Worm (Caenorhabditis elegans) whole organism, L4 larva: ENCODE data around the gene nlp-81.
A peak's percentile ranks its signal among the peaks of the same experiment; 100 is the strongest.

Experiments used
- F10B5.3 ChIP-seq: sonication (generic microtip); optimal IDR thresholded peaks from 2 replicates; lab custom pipeline; 2016; ENCODE audit warnings: mild to moderate bottlenecking, missing genetic modification characterization, missing compliant biosample characterization
- F26F4.8 ChIP-seq: fragments of 200-800 bp; sonication (Bioruptor generic); conservative IDR thresholded peaks from 2 replicates; pipeline ENCODE4 v1.3.6; 2022; ENCODE audit warnings: missing genetic modification characterization, missing compliant biosample characterization
- F37D6.2 ChIP-seq: sonication (generic microtip); optimal IDR thresholded peaks from 2 replicates; lab custom pipeline; 2016; ENCODE audit warnings: mild to moderate bottlenecking, missing genetic modification characterization, missing compliant biosample characterization
- F44E2.7 ChIP-seq: fragments of 200-800 bp; sonication (Bioruptor generic); IDR thresholded peaks from 2 replicates; pipeline ENCODE4 v2.1.2; 2022; ENCODE audit warnings: missing genetic modification characterization, missing compliant biosample characterization
- R02D3.7 ChIP-seq: fragments of 150-350 bp; sonication (generic microtip); optimal IDR thresholded peaks from 3 replicates; lab custom pipeline; 2014; ENCODE audit warnings: missing biosample characterization, missing genetic modification characterization
- T20F7.1 ChIP-seq: fragments of 200-800 bp; sonication (Bioruptor generic); optimal IDR thresholded peaks from 2 replicates; lab custom pipeline; 2018; ENCODE audit warnings: mild to moderate bottlenecking, missing genetic modification characterization, missing compliant biosample characterization
- T26A8.4 ChIP-seq: fragments of 200-800 bp; sonication (Bioruptor generic); IDR thresholded peaks from 2 replicates; pipeline ENCODE4 v1.3.6; 2022; ENCODE audit warnings: missing genetic modification characterization, missing compliant biosample characterization
- Y75B8A.6 ChIP-seq: fragments of 200-800 bp; sonication (Bioruptor generic); IDR thresholded peaks from 2 replicates; pipeline ENCODE4 v1.3.6; 2022; ENCODE audit warnings: missing genetic modification reagents, missing genetic modification characterization, missing compliant biosample characterization
- ama-1 ChIP-seq: fragments of 150-350 bp; optimal IDR thresholded peaks from 2 replicates; lab custom pipeline; 2014; ENCODE audit warnings: inconsistent platforms, mixed read lengths
- arid-1 ChIP-seq: fragments of 200-800 bp; sonication (Bioruptor generic); conservative IDR thresholded peaks from 2 replicates; pipeline ENCODE4 v1.3.6; 2022; ENCODE audit warnings: missing genetic modification reagents, missing genetic modification characterization, missing compliant biosample characterization
- ceh-28 ChIP-seq: fragments of 150-350 bp; optimal IDR thresholded peaks from 2 replicates; lab custom pipeline; 2014; ENCODE audit warnings: missing biosample characterization, missing genetic modification reagents, missing genetic modification characterization
- ceh-32 ChIP-seq: sonication (generic microtip); optimal IDR thresholded peaks from 2 replicates; lab custom pipeline; 2016; ENCODE audit warnings: mild to moderate bottlenecking, missing genetic modification characterization, missing compliant biosample characterization; ENCODE audit not compliant: poor library complexity
- ceh-44 ChIP-seq: fragments of 200-800 bp; sonication (Bioruptor generic); IDR thresholded peaks from 2 replicates; pipeline ENCODE4 v1.3.6; 2022; ENCODE audit warnings: missing genetic modification reagents, missing genetic modification characterization, missing compliant biosample characterization
- ceh-82 ChIP-seq: sonication (generic microtip); optimal IDR thresholded peaks from 2 replicates; lab custom pipeline; 2017; ENCODE audit warnings: missing biosample characterization, missing genetic modification characterization
- cey-2 ChIP-seq: sonication (generic microtip); optimal IDR thresholded peaks from 3 replicates; lab custom pipeline; 2017; ENCODE audit warnings: missing genetic modification characterization, mild to moderate bottlenecking, missing compliant biosample characterization, antibody characterized with exemption, borderline replicate concordance; ENCODE audit not compliant: insufficient read depth
- daf-12 ChIP-seq: fragments of 150-350 bp; optimal IDR thresholded peaks from 2 replicates; lab custom pipeline; 2014; ENCODE audit warnings: missing biosample characterization, missing genetic modification reagents, missing genetic modification characterization
- daf-16 ChIP-seq, 3 experiments: sonication (generic microtip); optimal IDR thresholded peaks; 2 replicates each; lab custom pipeline; 2016 to 2017; ENCODE audit warnings: missing genetic modification characterization in 3 of 3, missing genetic modification reagents in 3 of 3, mild to moderate bottlenecking in 2 of 3, missing compliant biosample characterization in 2 of 3, missing biosample characterization in 1 of 3, moderate library complexity in 1 of 3
- dmd-8 ChIP-seq: fragments of 200-800 bp; sonication (Bioruptor generic); IDR thresholded peaks from 2 replicates; pipeline ENCODE4 v1.3.6; 2022; ENCODE audit warnings: missing genetic modification characterization, missing compliant biosample characterization
- dpl-1 ChIP-seq: fragments of 150-350 bp; optimal IDR thresholded peaks from 2 replicates; lab custom pipeline; 2014; ENCODE audit warnings: missing biosample characterization, missing genetic modification reagents, missing genetic modification characterization
- dve-1 ChIP-seq: sonication (generic microtip); optimal IDR thresholded peaks from 2 replicates; lab custom pipeline; 2017; ENCODE audit warnings: antibody characterized with exemption, mild to moderate bottlenecking, missing genetic modification characterization, missing compliant biosample characterization; ENCODE audit not compliant: insufficient read depth
- egl-27 ChIP-seq: sonication (generic microtip); optimal IDR thresholded peaks from 3 replicates; lab custom pipeline; 2017; ENCODE audit warnings: missing biosample characterization, missing genetic modification reagents, missing genetic modification characterization
- egl-43 ChIP-seq: fragments of 200-800 bp; sonication (Bioruptor generic); IDR thresholded peaks from 2 replicates; pipeline ENCODE4 v1.3.6; 2022; ENCODE audit warnings: missing genetic modification reagents, missing genetic modification characterization, missing compliant biosample characterization
- gei-8 ChIP-seq: fragments of 200-800 bp; sonication (Bioruptor generic); optimal IDR thresholded peaks from 2 replicates; lab custom pipeline; 2018; ENCODE audit warnings: mild to moderate bottlenecking, missing genetic modification characterization, missing compliant biosample characterization
- hlh-30 ChIP-seq: sonication (generic microtip); optimal IDR thresholded peaks from 2 replicates; lab custom pipeline; 2017; ENCODE audit warnings: antibody characterized with exemption, mild to moderate bottlenecking, missing genetic modification characterization, missing compliant biosample characterization; ENCODE audit not compliant: insufficient read depth
- jun-1 ChIP-seq: fragments of 150-350 bp; optimal IDR thresholded peaks from 2 replicates; lab custom pipeline; 2014; ENCODE audit warnings: missing biosample characterization, missing genetic modification reagents, missing genetic modification characterization
- lin-29 ChIP-seq: fragments of 200-800 bp; sonication (Bioruptor generic); IDR thresholded peaks from 2 replicates; pipeline ENCODE4 v1.3.6; 2022; ENCODE audit warnings: missing genetic modification reagents, missing genetic modification characterization, missing compliant biosample characterization
- lin-39 ChIP-seq: fragments of 150-350 bp; optimal IDR thresholded peaks from 2 replicates; lab custom pipeline; 2014; ENCODE audit warnings: missing biosample characterization, missing genetic modification reagents, missing genetic modification characterization
- lsy-2 ChIP-seq, 2 experiments: fragments of 150-350 bp in 1 of 2; sonication (generic microtip) in 1 of 2; optimal IDR thresholded peaks; 2 replicates each; lab custom pipeline; 2014 to 2017; ENCODE audit warnings: missing biosample characterization in 2 of 2, missing genetic modification characterization in 2 of 2
- madf-5 ChIP-seq, 2 experiments: fragments of 200-800 bp; sonication (Bioruptor generic); IDR thresholded peaks; 2 replicates each; pipeline ENCODE4 v1.3.6; 2022; ENCODE audit warnings: missing compliant biosample characterization in 2 of 2, missing genetic modification characterization in 2 of 2
- madf-9 ChIP-seq: fragments of 200-800 bp; sonication (Bioruptor generic); conservative IDR thresholded peaks from 2 replicates; pipeline ENCODE4 v1.3.6; 2022; ENCODE audit warnings: missing genetic modification reagents, missing genetic modification characterization, missing compliant biosample characterization
- mdt-29 ChIP-seq: fragments of 200-800 bp; sonication (Bioruptor generic); IDR thresholded peaks from 2 replicates; pipeline ENCODE4 v1.3.6; 2022; ENCODE audit warnings: missing genetic modification reagents, missing genetic modification characterization, missing compliant biosample characterization
- mxl-2 ChIP-seq: fragments of 200-800 bp; sonication (Bioruptor generic); conservative IDR thresholded peaks from 2 replicates; pipeline ENCODE4 v1.3.6; 2022; ENCODE audit warnings: missing genetic modification reagents, missing genetic modification characterization, missing compliant biosample characterization
- nhr-102 ChIP-seq: sonication (generic microtip); optimal IDR thresholded peaks from 2 replicates; lab custom pipeline; 2016; ENCODE audit warnings: mild to moderate bottlenecking, missing genetic modification characterization, moderate library complexity, missing compliant biosample characterization
- nhr-41 ChIP-seq: fragments of 200-800 bp; sonication (Bioruptor generic); IDR thresholded peaks from 2 replicates; pipeline ENCODE4 v1.3.6; 2022; ENCODE audit warnings: missing genetic modification reagents, missing genetic modification characterization, missing compliant biosample characterization
- nhr-42 ChIP-seq: fragments of 200-800 bp; sonication (Bioruptor generic); IDR thresholded peaks from 2 replicates; pipeline ENCODE4 v1.3.6; 2022; ENCODE audit warnings: missing genetic modification characterization, missing compliant biosample characterization
- nhr-48 ChIP-seq: sonication (generic microtip); optimal IDR thresholded peaks from 2 replicates; lab custom pipeline; 2016; ENCODE audit warnings: mild to moderate bottlenecking, missing genetic modification characterization, missing compliant biosample characterization
- nhr-76 ChIP-seq: fragments of 150-350 bp; optimal IDR thresholded peaks from 2 replicates; lab custom pipeline; 2014; ENCODE audit warnings: missing biosample characterization, missing genetic modification characterization
- pha-4 ChIP-seq, 2 experiments: fragments of 150-350 bp in 1 of 2; fragments of 200-800 bp in 1 of 2; sonication (Bioruptor generic) in 1 of 2; IDR thresholded peaks in 1 of 2; optimal IDR thresholded peaks in 1 of 2; 2 replicates each; pipeline versions ENCODE4 v1.3.6 to Lab custom; 2014 to 2022; ENCODE audit warnings: missing genetic modification characterization in 2 of 2, missing genetic modification reagents in 2 of 2, missing biosample characterization in 1 of 2, missing compliant biosample characterization in 1 of 2
- php-3 ChIP-seq: fragments of 200-800 bp; sonication (Bioruptor generic); IDR thresholded peaks from 2 replicates; pipeline ENCODE4 v1.3.6; 2022; ENCODE audit warnings: missing genetic modification reagents, missing genetic modification characterization, missing compliant biosample characterization
- pqm-1 ChIP-seq: sonication (generic microtip); optimal IDR thresholded peaks from 2 replicates; lab custom pipeline; 2017; ENCODE audit warnings: missing biosample characterization, missing genetic modification characterization
- rbr-2 ChIP-seq: sonication (generic microtip); optimal IDR thresholded peaks from 2 replicates; lab custom pipeline; 2016; ENCODE audit warnings: missing genotype, missing genetic modification characterization, missing compliant biosample characterization
- sdz-12 ChIP-seq: fragments of 200-800 bp; sonication (Bioruptor generic); optimal IDR thresholded peaks from 2 replicates; lab custom pipeline; 2018; ENCODE audit warnings: mild to moderate bottlenecking, missing genetic modification characterization, missing compliant biosample characterization
- set-16 ChIP-seq: fragments of 200-800 bp; sonication (Bioruptor generic); IDR thresholded peaks from 2 replicates; pipeline ENCODE4 v1.3.6; 2022; ENCODE audit warnings: missing genetic modification reagents, missing genetic modification characterization, missing compliant biosample characterization
- spr-1 ChIP-seq: sonication (generic microtip); optimal IDR thresholded peaks from 2 replicates; lab custom pipeline; 2016; ENCODE audit warnings: mild to moderate bottlenecking, missing genetic modification characterization, missing compliant biosample characterization
- spr-3 ChIP-seq: fragments of 200-800 bp; sonication (Bioruptor generic); optimal IDR thresholded peaks from 2 replicates; lab custom pipeline; 2018; ENCODE audit warnings: mild to moderate bottlenecking, missing genetic modification characterization, missing compliant biosample characterization
- tag-97 ChIP-seq: fragments of 200-800 bp; sonication (Bioruptor generic); IDR thresholded peaks from 2 replicates; pipeline ENCODE4 v1.3.6; 2022; ENCODE audit warnings: missing genetic modification characterization, missing compliant biosample characterization
- vab-7 ChIP-seq: fragments of 200-800 bp; sonication (Bioruptor generic); IDR thresholded peaks from 2 replicates; pipeline ENCODE4 v1.3.6; 2022; ENCODE audit warnings: missing genetic modification reagents, missing genetic modification characterization, missing compliant biosample characterization
- zfp-2 ChIP-seq: sonication (generic microtip); optimal IDR thresholded peaks from 2 replicates; lab custom pipeline; 2016; ENCODE audit warnings: mild to moderate bottlenecking, missing genetic modification characterization, missing compliant biosample characterization
- zip-2 ChIP-seq: fragments of 150-350 bp; optimal IDR thresholded peaks from 2 replicates; lab custom pipeline; 2014; ENCODE audit warnings: missing biosample characterization, missing genetic modification characterization
- ztf-11 ChIP-seq: fragments of 150-350 bp; optimal IDR thresholded peaks from 2 replicates; lab custom pipeline; 2014; ENCODE audit warnings: missing biosample characterization, missing genetic modification characterization
- ztf-7 ChIP-seq: fragments of 150-350 bp; optimal IDR thresholded peaks from 2 replicates; lab custom pipeline; 2014; ENCODE audit warnings: missing biosample characterization, missing genetic modification characterization

Gene nlp-81

ce11 chrIV:3158175-3158574 lies 17.7 kb downstream of the nlp-81 start (continued):
- TF ChIP-seq F26F4.8 (GFP tag; lab: Robert Waterston, UW) = no peak
- no peak for TF ChIP-seq ztf-11 (tag; lab: Kevin White, UChicago)
- peak; percentile 15 for TF ChIP-seq nhr-102 (tag; lab: Kevin White, UChicago)
- TF ChIP-seq ceh-28 (tag; lab: Kevin White, UChicago) = no peak
- no peak for TF ChIP-seq nhr-42 (GFP tag; lab: Robert Waterston, UW)
- TF ChIP-seq ceh-32 (tag; lab: Kevin White, UChicago) = no peak
- TF ChIP-seq zip-2 = no peak
- TF ChIP-seq lsy-2 (tag; optimal IDR thresholded peaks at IDR 0.05; lab: Kevin White, UChicago) = no peak
- TF ChIP-seq hlh-30 (tag; lab: Kevin White, UChicago) = peak; percentile 59
- no peak for TF ChIP-seq F10B5.3 (tag; lab: Kevin White, UChicago)
- TF ChIP-seq nhr-76 (tag; lab: Kevin White, UChicago) = no peak
- TF ChIP-seq lin-39 (tag; lab: Kevin White, UChicago) = no peak
- TF ChIP-seq zfp-2 (tag; lab: Kevin White, UChicago) = no peak
- no peak for TF ChIP-seq nhr-41 (GFP tag; lab: Robert Waterston, UW)
- no peak for TF ChIP-seq egl-43
- TF ChIP-seq madf-5 (GFP tag; IDR thresholded peaks at IDR 0.05; lab: Robert Waterston, UW) = no peak
- no peak for TF ChIP-seq T26A8.4 (GFP tag; lab: Robert Waterston, UW)
- TF ChIP-seq pqm-1 (tag; lab: Kevin White, UChicago) = peak; percentile 99
- TF ChIP-seq R02D3.7 (tag; lab: Kevin White, UChicago) = no peak
- TF ChIP-seq mxl-2 (GFP tag; lab: Robert Waterston, UW) = no peak
- TF ChIP-seq set-16 (GFP tag; lab: Robert Waterston, UW) = no peak
- TF ChIP-seq Y75B8A.6 (GFP tag; lab: Robert Waterston, UW) = no peak
- TF ChIP-seq gei-8 (GFP tag; lab: Kevin White, UChicago) = no peak
- no peak for TF ChIP-seq egl-27 (tag; lab: Kevin White, UChicago)
- TF ChIP-seq ztf-7 (tag; lab: Kevin White, UChicago) = no peak
- no peak for TF ChIP-seq jun-1
- TF ChIP-seq F37D6.2 = no peak
- TF ChIP-seq nhr-48 (tag; lab: Kevin White, UChicago) = peak; percentile 73
- no peak for TF ChIP-seq dmd-8 (GFP tag; lab: Robert Waterston, UW)
- TF ChIP-seq T20F7.1 = no peak
- peak; percentile 89 for TF ChIP-seq dve-1 (tag; lab: Kevin White, UChicago)
- TF ChIP-seq spr-3 = no peak
- TF ChIP-seq dpl-1 = no peak
- TF ChIP-seq lin-29 (GFP tag; lab: Robert Waterston, UW) = no peak
- 0 out of 2 replicates have a peak, but pooled peaks have one; percentile 33 for TF ChIP-seq pha-4 (GFP tag; IDR thresholded peaks at IDR 0.05; lab: Robert Waterston, UW)
- TF ChIP-seq pha-4 (tag; optimal IDR thresholded peaks at IDR 0.05; lab: Kevin White, UChicago) = no peak
- TF ChIP-seq mdt-29 (GFP tag; lab: Robert Waterston, UW) = no peak
- TF ChIP-seq madf-9 (GFP tag; lab: Robert Waterston, UW) = no peak
- no peak for TF ChIP-seq cey-2
- TF ChIP-seq ama-1 (lab: Kevin White, UChicago) = no peak
- TF ChIP-seq F44E2.7 (GFP tag; lab: Robert Waterston, UW) = no peak
- no peak for TF ChIP-seq daf-12 (tag; lab: Kevin White, UChicago)
- TF ChIP-seq sdz-12 = no peak
- no peak for TF ChIP-seq ceh-82
- TF ChIP-seq rbr-2 = no peak
- TF ChIP-seq php-3 (GFP tag; lab: Robert Waterston, UW) = peak; percentile 96
- TF ChIP-seq vab-7 (GFP tag; lab: Robert Waterston, UW) = no peak
- TF ChIP-seq ceh-44 (GFP tag; lab: Robert Waterston, UW) = no peak
- TF ChIP-seq daf-16 (GFP tag; optimal IDR thresholded peaks at IDR 0.05; lab: Kevin White, UChicago) = no peak
- TF ChIP-seq daf-16 (tag; optimal IDR thresholded peaks at IDR 0.05; lab: Kevin White, UChicago) = peak; percentile 97
- TF ChIP-seq spr-1 (tag; lab: Kevin White, UChicago) = no peak
- TF ChIP-seq arid-1 (GFP tag; lab: Robert Waterston, UW) = no peak
- TF ChIP-seq tag-97 = no peak
